Fruit fly (Drosophila melanogaster): ENCODE results near the gene Atg16.

Atg16 gene

DNA sequence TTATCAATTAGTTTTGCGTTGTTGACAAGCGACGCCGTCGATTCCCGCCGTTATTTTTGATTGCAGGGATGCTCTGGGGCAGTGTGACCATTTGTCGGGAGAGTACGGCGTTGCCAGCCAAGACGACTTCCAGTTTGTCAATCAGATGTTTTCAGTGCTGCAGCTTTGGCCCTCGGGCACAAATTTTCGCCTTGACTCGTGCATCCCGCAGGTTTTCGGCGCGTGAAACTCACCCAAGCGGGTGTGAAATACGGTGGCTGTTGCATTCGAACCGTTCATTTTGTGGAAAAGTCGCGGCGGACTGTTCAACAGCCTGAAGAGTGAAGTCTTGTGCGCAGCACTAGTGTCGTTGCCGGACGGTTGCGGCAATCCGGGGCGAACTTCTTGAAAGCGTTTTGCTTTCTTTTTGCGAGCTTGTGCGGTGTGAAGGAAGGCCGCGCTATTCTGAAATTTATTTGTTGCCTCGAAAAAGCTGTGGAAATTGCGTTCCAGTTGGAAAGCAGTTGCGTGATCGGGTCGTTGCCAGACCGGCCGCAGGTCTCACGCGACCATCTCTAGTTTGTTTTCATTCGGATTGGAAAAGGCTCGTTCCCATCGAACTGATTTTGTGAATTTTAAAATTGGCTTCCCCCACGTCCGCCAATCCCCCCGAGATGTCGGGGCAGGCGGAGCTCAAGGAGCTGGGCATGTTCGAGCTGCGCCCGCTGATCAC, 28.1 kb downstream of the Atg16 start, which contains the start of the genes ca and ncd (continued):
- TF ChIP-seq NK7.1 (GFP tag; optimal IDR thresholded peaks at IDR 0.05) = no peak
- peak; percentile 85 for TF ChIP-seq E2f2 (GFP tag; IDR thresholded peaks at IDR 0.05)
- TF ChIP-seq CG4707 (GFP tag; optimal IDR thresholded peaks at IDR 0.05) = no peak
- peak; percentile 82 for TF ChIP-seq Elba2 (GFP tag; optimal IDR thresholded peaks at IDR 0.05)
- TF ChIP-seq zen (tag; optimal IDR thresholded peaks at IDR 0.05) = no peak
- no peak for TF ChIP-seq Pdp1 (GFP tag; optimal IDR thresholded peaks at IDR 0.05)
- peak; percentile 56; the same call in 1 of the 2 replicates for TF ChIP-seq MBD-R2 (GFP tag; IDR thresholded peaks at IDR 0.05)
- TF ChIP-seq CG4424 (GFP tag; optimal IDR thresholded peaks at IDR 0.05) = no peak
- no peak for TF ChIP-seq ind (GFP tag; optimal IDR thresholded peaks at IDR 0.05)
- no peak for TF ChIP-seq CG34422 (GFP tag; IDR thresholded peaks at IDR 0.05)
- TF ChIP-seq Bgb (GFP tag; IDR thresholded peaks at IDR 0.05; ENCODE audit: partially characterized antibody) = peak; percentile 77
- no peak for TF ChIP-seq dan (GFP tag; IDR thresholded peaks at IDR 0.05)
- TF ChIP-seq Opbp (GFP tag; IDR thresholded peaks at IDR 0.05; ENCODE audit: partially characterized antibody) = peak; percentile 62
- no peak for TF ChIP-seq Xrp1 (GFP tag; IDR thresholded peaks at IDR 0.05)
- no peak for TF ChIP-seq zfh1 (GFP tag; IDR thresholded peaks at IDR 0.05)
- TF ChIP-seq hbn (GFP tag; IDR thresholded peaks at IDR 0.05; ENCODE audit: partially characterized antibody) = peak; percentile 44; the same call in 1 of the 2 replicates
- peak; percentile 21 for TF ChIP-seq CG12659 (GFP tag; optimal IDR thresholded peaks at IDR 0.05)
- no peak for TF ChIP-seq tgo (GFP tag; IDR thresholded peaks at IDR 0.05)
- TF ChIP-seq vnd (GFP tag; IDR thresholded peaks at IDR 0.05; ENCODE audit: partially characterized antibody) = peak; percentile 34; the same call in 1 of the 3 replicates
- no peak for TF ChIP-seq cg (GFP tag; optimal IDR thresholded peaks at IDR 0.05)
- peak; percentile 50 for TF ChIP-seq CG14710 (tag; optimal IDR thresholded peaks at IDR 0.05)
- peak; percentile 48 for TF ChIP-seq MESR4 (GFP tag; optimal IDR thresholded peaks at IDR 0.05)
- TF ChIP-seq Hr39 (optimal IDR thresholded peaks at IDR 0.05) = no peak
- TF ChIP-seq CG2129 (GFP tag; IDR thresholded peaks at IDR 0.05; ENCODE audit: partially characterized antibody) = peak; percentile 47; the same call in 1 of the 2 replicates
- no peak for TF ChIP-seq CG8388 (GFP tag; optimal IDR thresholded peaks at IDR 0.05)
- TF ChIP-seq jumu (GFP tag; optimal IDR thresholded peaks at IDR 0.05) = peak; percentile 62
- peak; percentile 6 for TF ChIP-seq Dip3 (GFP tag; optimal IDR thresholded peaks at IDR 0.05)
- TF ChIP-seq Med (GFP tag) = peak; percentile 63
- no peak for TF ChIP-seq slp2 (GFP tag; optimal IDR thresholded peaks at IDR 0.05)
- peak; percentile 58 for TF ChIP-seq CG34224 (GFP tag; IDR thresholded peaks at IDR 0.05; ENCODE audit: partially characterized antibody)
- TF ChIP-seq Fer3 (tag; optimal IDR thresholded peaks at IDR 0.05) = no peak
- TF ChIP-seq Aef1 (GFP tag; IDR thresholded peaks at IDR 0.05) = no peak
- peak; percentile 41 to 88 for TF ChIP-seq crp (GFP tag; optimal IDR thresholded peaks at IDR 0.05)
- peak; percentile 49 for TF ChIP-seq CHES-1-like (GFP tag; optimal IDR thresholded peaks at IDR 0.05)
- TF ChIP-seq Dref (GFP tag; IDR thresholded peaks at IDR 0.05) = peak; percentile 49
- TF ChIP-seq caup (GFP tag; optimal IDR thresholded peaks at IDR 0.05; ENCODE audit: severe bottlenecking) = no peak
- no peak for TF ChIP-seq Atf-2 (GFP tag; optimal IDR thresholded peaks at IDR 0.05)
- no peak for TF ChIP-seq CG11398 (GFP tag; optimal IDR thresholded peaks at IDR 0.05)
- 0 out of 3 replicates have a peak, but pooled peaks have one; percentile 42 for TF ChIP-seq Doc3 (GFP tag; IDR thresholded peaks at IDR 0.05; ENCODE audit: partially characterized antibody)
- no peak for TF ChIP-seq CG10959 (GFP tag; IDR thresholded peaks at IDR 0.05)
- no peak; the same call in 1 of the 2 replicates for TF ChIP-seq onecut (GFP tag; IDR thresholded peaks at IDR 0.05)
- peak; percentile 80 for TF ChIP-seq amos (GFP tag; IDR thresholded peaks at IDR 0.05; ENCODE audit: partially characterized antibody)
- TF ChIP-seq HmgZ (tag; optimal IDR thresholded peaks at IDR 0.05) = peak; percentile 15
- TF ChIP-seq inv (GFP tag; IDR thresholded peaks at IDR 0.05; ENCODE audit: partially characterized antibody) = peak; percentile 70
- peak; percentile 30; the same call in 2 of the 3 replicates for TF ChIP-seq HLH4C (GFP tag; IDR thresholded peaks at IDR 0.05; ENCODE audit: partially characterized antibody)
- TF ChIP-seq sens (GFP tag) = peak; percentile 47
- TF ChIP-seq p53 (GFP tag; optimal IDR thresholded peaks at IDR 0.05) = no peak
- peak; percentile 46 for TF ChIP-seq Ets97D (GFP tag; optimal IDR thresholded peaks at IDR 0.05)

Measured in whole organism, embryonic.